Worm (Caenorhabditis elegans) whole organism, L2 larva: Measurements from ENCODE around the gene clec-43.
"Not testable (repeated sequence)": the region's sequence is repeated elsewhere in the genome, so short reads cannot be mapped to it uniquely, and the experiment has no call there.

ENCODE experiments used
- C34F6.9 ChIP-seq: fragments of 150-350 bp; optimal IDR thresholded peaks from 2 replicates; lab custom pipeline; 2014; ENCODE audit warnings: missing biosample characterization, missing genetic modification characterization
- F13H6.1 ChIP-seq: sonication (generic microtip); optimal IDR thresholded peaks from 2 replicates; lab custom pipeline; 2016; ENCODE audit warnings: missing genetic modification characterization, missing compliant biosample characterization
- R02D3.7 ChIP-seq: fragments of 150-350 bp; optimal IDR thresholded peaks from 2 replicates; lab custom pipeline; 2014; ENCODE audit warnings: missing biosample characterization, missing genetic modification characterization
- alr-1 ChIP-seq: fragments of 150-350 bp; optimal IDR thresholded peaks from 2 replicates; lab custom pipeline; 2014; ENCODE audit warnings: missing biosample characterization, missing genetic modification characterization
- aly-2 ChIP-seq: fragments of 150-350 bp; optimal IDR thresholded peaks from 2 replicates; lab custom pipeline; 2014; ENCODE audit warnings: missing biosample characterization, missing genetic modification characterization
- ceh-82 ChIP-seq: fragments of 150-350 bp; optimal IDR thresholded peaks from 2 replicates; lab custom pipeline; 2014; ENCODE audit warnings: missing biosample characterization, missing genetic modification characterization
- crh-2 ChIP-seq: sonication (generic microtip); optimal IDR thresholded peaks from 2 replicates; lab custom pipeline; 2017; ENCODE audit warnings: missing biosample characterization, missing genetic modification characterization
- egl-27 ChIP-seq: sonication (generic microtip); optimal IDR thresholded peaks from 3 replicates; lab custom pipeline; 2017; ENCODE audit warnings: missing biosample characterization, missing genetic modification reagents, missing genetic modification characterization
- elt-1 ChIP-seq: fragments of 150-350 bp; optimal IDR thresholded peaks from 2 replicates; lab custom pipeline; 2014; ENCODE audit warnings: missing biosample characterization, missing genetic modification characterization
- fos-1 ChIP-seq: fragments of 150-350 bp; optimal IDR thresholded peaks from 2 replicates; lab custom pipeline; 2014; ENCODE audit warnings: missing biosample characterization, missing genetic modification characterization
- gmeb-1 ChIP-seq: fragments of 150-350 bp; optimal IDR thresholded peaks from 2 replicates; lab custom pipeline; 2014; ENCODE audit warnings: missing biosample characterization, missing genetic modification characterization
- lin-11 ChIP-seq: fragments of 150-350 bp; sonication (generic microtip); optimal IDR thresholded peaks from 2 replicates; lab custom pipeline; 2014; ENCODE audit warnings: missing biosample characterization, missing genetic modification characterization, inconsistent platforms, mixed read lengths
- lin-13 ChIP-seq: fragments of 150-350 bp; optimal IDR thresholded peaks from 2 replicates; lab custom pipeline; 2014; ENCODE audit warnings: missing biosample characterization, missing genetic modification reagents, missing genetic modification characterization
- lin-39 ChIP-seq: fragments of 150-350 bp; optimal IDR thresholded peaks from 2 replicates; lab custom pipeline; 2014; ENCODE audit warnings: missing biosample characterization, missing genetic modification reagents, missing genetic modification characterization
- mab-5 ChIP-seq: fragments of 150-350 bp; optimal IDR thresholded peaks from 2 replicates; lab custom pipeline; 2014; ENCODE audit warnings: missing biosample characterization, missing genetic modification characterization
- mbf-1 ChIP-seq: sonication (generic microtip); optimal IDR thresholded peaks from 2 replicates; lab custom pipeline; 2017; ENCODE audit warnings: missing biosample characterization, missing genetic modification characterization
- nhr-10 ChIP-seq: sonication (generic microtip); optimal IDR thresholded peaks from 2 replicates; lab custom pipeline; 2017; ENCODE audit warnings: missing biosample characterization, missing genetic modification characterization
- nhr-12 ChIP-seq: fragments of 150-350 bp; optimal IDR thresholded peaks from 2 replicates; lab custom pipeline; 2014; ENCODE audit warnings: missing biosample characterization, missing genetic modification characterization
- nhr-129 ChIP-seq: fragments of 150-350 bp; optimal IDR thresholded peaks from 2 replicates; lab custom pipeline; 2014; ENCODE audit warnings: missing biosample characterization, missing genetic modification characterization
- nhr-21 ChIP-seq: fragments of 150-350 bp; optimal IDR thresholded peaks from 2 replicates; lab custom pipeline; 2014; ENCODE audit warnings: missing biosample characterization, missing genetic modification characterization
- nhr-23 ChIP-seq: fragments of 150-350 bp; optimal IDR thresholded peaks from 2 replicates; lab custom pipeline; 2014; ENCODE audit warnings: missing biosample characterization, missing genetic modification reagents, missing genetic modification characterization
- nhr-237 ChIP-seq: fragments of 150-350 bp; optimal IDR thresholded peaks from 2 replicates; lab custom pipeline; 2014; ENCODE audit warnings: missing biosample characterization, missing genetic modification characterization
- nhr-25 ChIP-seq: fragments of 150-350 bp; sonication (generic microtip); optimal IDR thresholded peaks from 3 replicates; lab custom pipeline; 2014; ENCODE audit warnings: missing biosample characterization, missing genetic modification characterization
- nhr-77 ChIP-seq: fragments of 150-350 bp; optimal IDR thresholded peaks from 2 replicates; lab custom pipeline; 2014; ENCODE audit warnings: missing biosample characterization, missing genetic modification characterization
- sem-4 ChIP-seq: fragments of 150-350 bp; optimal IDR thresholded peaks from 2 replicates; lab custom pipeline; 2014; ENCODE audit warnings: missing biosample characterization, missing genetic modification reagents, missing genetic modification characterization
- sma-3 ChIP-seq: sonication (generic microtip); optimal IDR thresholded peaks from 2 replicates; lab custom pipeline; 2016; ENCODE audit warnings: missing genetic modification reagents, missing genetic modification characterization, missing compliant biosample characterization
- sma-9 ChIP-seq, 2 experiments: fragments of 150-350 bp in 1 of 2; sonication (generic microtip) in 1 of 2; optimal IDR thresholded peaks; 2 replicates each; lab custom pipeline; 2014 to 2016; ENCODE audit warnings: missing genetic modification characterization in 2 of 2, mild to moderate bottlenecking in 1 of 2, missing biosample characterization in 1 of 2, missing compliant biosample characterization in 1 of 2, missing genetic modification reagents in 1 of 2, moderate library complexity in 1 of 2
- snpc-4 ChIP-seq: fragments of 150-350 bp; optimal IDR thresholded peaks from 2 replicates; lab custom pipeline; 2014; ENCODE audit warnings: missing biosample characterization, missing genetic modification characterization
- unc-39 ChIP-seq: fragments of 150-350 bp; optimal IDR thresholded peaks from 2 replicates; lab custom pipeline; 2014; ENCODE audit warnings: missing biosample characterization, missing genetic modification characterization
- unc-55 ChIP-seq: fragments of 150-350 bp; sonication (generic microtip); optimal IDR thresholded peaks from 3 replicates; lab custom pipeline; 2014; ENCODE audit warnings: missing biosample characterization, missing genetic modification reagents, missing genetic modification characterization
- unc-62 ChIP-seq: fragments of 150-350 bp; optimal IDR thresholded peaks from 2 replicates; lab custom pipeline; 2014; ENCODE audit warnings: missing biosample characterization, missing genetic modification reagents, missing genetic modification characterization
- zag-1 ChIP-seq: fragments of 150-350 bp; optimal IDR thresholded peaks from 2 replicates; lab custom pipeline; 2014; ENCODE audit warnings: missing biosample characterization, missing genetic modification characterization
- ztf-1 ChIP-seq: fragments of 200-800 bp; sonication (Bioruptor generic); conservative IDR thresholded peaks from 2 replicates; pipeline ENCODE4 v1.3.6; 2022; ENCODE audit warnings: missing genetic modification characterization, missing compliant biosample characterization

clec-43 gene

ce11 chrII:940779-941178 lies 3.1 kb upstream of the clec-43 start, which contains the start of gene fbxc-36:
Gene fbxc-36, plus strand, starts transcription at chrII:940983.
- TF ChIP-seq unc-62 (GFP tag; lab: Kevin White, UChicago) (no peak), sma-9 (GFP tag; optimal IDR thresholded peaks at IDR 0.05; lab: Kevin White, UChicago) (no peak), sma-9 (tag; optimal IDR thresholded peaks at IDR 0.05; lab: Kevin White, UChicago) (no peak)
- TF ChIP-seq, all 48 proteins: peak for 0

ce11 chrII:948091-948490 lies 4.2 kb downstream of the clec-43 start, which contains the start of gene fbxc-32:
Gene fbxc-32, minus strand, starts transcription at chrII:948191.
- TF ChIP-seq aly-2 (tag; lab: Kevin White, UChicago), result no peak
- TF ChIP-seq lin-11 (tag; lab: Kevin White, UChicago), result no peak

- TF ChIP-seq unc-55 (GFP tag; lab: Kevin White, UChicago), result peak; percentile 33
- TF ChIP-seq nhr-129 (tag; lab: Kevin White, UChicago), result no peak
- peak; percentile 34 for TF ChIP-seq C34F6.9 (tag; lab: Kevin White, UChicago)
- TF ChIP-seq sma-9 (GFP tag; optimal IDR thresholded peaks at IDR 0.05; lab: Kevin White, UChicago), result peak; percentile 54
- TF ChIP-seq sma-9 (tag; optimal IDR thresholded peaks at IDR 0.05; lab: Kevin White, UChicago), result no peak
- no peak for TF ChIP-seq egl-27 (tag; lab: Kevin White, UChicago)
Measured at ce11 chrII:950374-950773, 6.5 kb downstream of the clec-43 start.

ce11 chrII:953052-953451 lies 9.2 kb downstream of the clec-43 start:
- no peak for TF ChIP-seq lin-39 (tag; lab: Kevin White, UChicago)
- TF ChIP-seq nhr-129 (tag; lab: Kevin White, UChicago), result no peak
- no peak for TF ChIP-seq aly-2 (tag; lab: Kevin White, UChicago)
- no peak for TF ChIP-seq mbf-1 (tag; lab: Kevin White, UChicago)
- TF ChIP-seq ztf-1 (GFP tag; lab: Robert Waterston, UW), result no peak
- TF ChIP-seq nhr-12, result no peak
- no peak for TF ChIP-seq snpc-4
- no peak for TF ChIP-seq sem-4 (tag; lab: Kevin White, UChicago)
- no peak for TF ChIP-seq alr-1

ce11 chrII:954626-955025 lies 10.8 kb downstream of the clec-43 start, which contains the start of gene fbxc-7:
Gene fbxc-7, plus strand, starts transcription at chrII:954926.
- not testable (repeated sequence) for TF ChIP-seq unc-55 (GFP tag; lab: Kevin White, UChicago); unc-39 (tag; lab: Kevin White, UChicago); sma-3 (GFP tag; lab: Kevin White, UChicago)
- TF ChIP-seq, all 48 proteins: peak for 0; not testable (repeated sequence) for 48

ce11 chrII:958618-959017 lies 14.8 kb downstream of the clec-43 start, which contains the start of gene sdz-4:
Gene sdz-4, plus strand, starts transcription at chrII:958918.
- TF ChIP-seq ceh-82 (tag; lab: Kevin White, UChicago) (no peak), crh-2 (no peak), C34F6.9 (tag; lab: Kevin White, UChicago) (no peak), lin-13 (no peak)

ce11 chrII:960218-960617 lies 16.4 kb downstream of the clec-43 start, which contains the start of the genes C32B5.18 and C32B5.7:
Gene C32B5.18, plus strand, starts transcription at chrII:960518.
Gene C32B5.7, plus strand, starts transcription at chrII:960528.
- no peak for TF ChIP-seq nhr-21 (tag; lab: Kevin White, UChicago)
- no peak for TF ChIP-seq R02D3.7 (tag; lab: Kevin White, UChicago)
- no peak for TF ChIP-seq mab-5 (tag; lab: Kevin White, UChicago)
- no peak for TF ChIP-seq lin-13
- TF ChIP-seq nhr-23 (tag; lab: Kevin White, UChicago), result no peak
- no peak for TF ChIP-seq nhr-237 (tag; lab: Kevin White, UChicago)
- no peak for TF ChIP-seq ceh-82 (tag; lab: Kevin White, UChicago)
- TF ChIP-seq unc-39 (tag; lab: Kevin White, UChicago), result no peak
- no peak for TF ChIP-seq zag-1
- TF ChIP-seq F13H6.1 (tag; lab: Kevin White, UChicago), result no peak
- no peak for TF ChIP-seq elt-1 (tag; lab: Kevin White, UChicago)
- TF ChIP-seq unc-62 (GFP tag; lab: Kevin White, UChicago), result no peak
- TF ChIP-seq nhr-12, result no peak
- TF ChIP-seq gmeb-1 (tag; lab: Kevin White, UChicago), result no peak
- no peak for TF ChIP-seq nhr-25 (tag; lab: Kevin White, UChicago)
- TF ChIP-seq nhr-10 (tag; lab: Kevin White, UChicago), result no peak
- TF ChIP-seq C34F6.9 (tag; lab: Kevin White, UChicago), result no peak
- TF ChIP-seq fos-1 (tag; lab: Kevin White, UChicago), result no peak
- TF ChIP-seq nhr-77 (tag; lab: Kevin White, UChicago), result no peak
